Fruit fly (Drosophila melanogaster) whole organism, embryonic: Measurements from ENCODE around the gene CG17752.

Experiments used
- Atf3 ChIP-seq: fragments of 200-800 bp; sonication (Bioruptor generic); optimal IDR thresholded peaks from 3 replicates; lab custom pipeline; 2016; ENCODE audit warnings: missing biosample characterization, missing genetic modification characterization
- CG10209 ChIP-seq: fragments of 200-800 bp; sonication (Bioruptor generic); optimal IDR thresholded peaks from 3 replicates; lab custom pipeline; 2017; ENCODE audit warnings: missing biosample characterization, mild to moderate bottlenecking, missing genetic modification characterization, missing genetic modification reagents
- CG10565 ChIP-seq: fragments of 200-800 bp; sonication (Bioruptor generic); optimal IDR thresholded peaks from 3 replicates; lab custom pipeline; 2016; ENCODE audit warnings: missing biosample characterization, mild to moderate bottlenecking, missing genetic modification characterization
- CG1233 ChIP-seq: fragments of 200-800 bp; sonication (Bioruptor generic); optimal IDR thresholded peaks from 4 replicates; lab custom pipeline; 2018; ENCODE audit warnings: missing biosample characterization, mild to moderate bottlenecking, missing genetic modification characterization
- CG12659 ChIP-seq: fragments of 200-800 bp; sonication (Bioruptor generic); optimal IDR thresholded peaks from 3 replicates; lab custom pipeline; 2017; ENCODE audit warnings: mild to moderate bottlenecking, missing biosample characterization, missing genetic modification reagents, missing genetic modification characterization
- CG17328 ChIP-seq: fragments of 200-800 bp; sonication (Bioruptor generic); IDR thresholded peaks from 2 replicates; pipeline ENCODE4 v1.3.6; 2022; ENCODE audit warnings: missing biosample characterization, missing genetic modification characterization
- CG18599 ChIP-seq: fragments of 200-800 bp; sonication (Bioruptor generic); optimal IDR thresholded peaks from 3 replicates; lab custom pipeline; 2017; ENCODE audit warnings: missing biosample characterization, missing genetic modification characterization, mild to moderate bottlenecking, moderate library complexity, missing genetic modification reagents
- CG31224 ChIP-seq: fragments of 200-800 bp; sonication (Bioruptor generic); IDR thresholded peaks from 2 replicates; pipeline ENCODE4 v1.3.6; 2022; ENCODE audit warnings: missing biosample characterization, missing genetic modification characterization
- CG31388 ChIP-seq: fragments of 200-800 bp; sonication (Bioruptor generic); optimal IDR thresholded peaks from 2 replicates; lab custom pipeline; 2016; ENCODE audit warnings: missing biosample characterization, missing genetic modification characterization
- CG3163 ChIP-seq: fragments of 200-800 bp; sonication (Bioruptor generic); optimal IDR thresholded peaks from 3 replicates; lab custom pipeline; 2016; ENCODE audit warnings: missing biosample characterization, missing genetic modification characterization
- CG4360 ChIP-seq: fragments of 200-800 bp; sonication (Bioruptor generic); IDR thresholded peaks from 2 replicates; pipeline ENCODE4 v1.3.6; 2022; ENCODE audit warnings: missing biosample characterization, missing genetic modification characterization
- CG6175 ChIP-seq: fragments of 200-800 bp; sonication (Bioruptor generic); IDR thresholded peaks from 3 replicates; pipeline ENCODE4 v1.3.6; 2022; ENCODE audit warnings: missing biosample characterization, missing genetic modification characterization
- CG7928 ChIP-seq: fragments of 200-800 bp; sonication (Bioruptor generic); optimal IDR thresholded peaks from 2 replicates; lab custom pipeline; 2017; ENCODE audit warnings: missing biosample characterization, mild to moderate bottlenecking, missing genetic modification characterization
- CG9609 ChIP-seq: fragments of 200-800 bp; sonication (Bioruptor generic); optimal IDR thresholded peaks from 3 replicates; lab custom pipeline; 2016; ENCODE audit warnings: missing biosample characterization, missing genetic modification characterization
- CG9876 ChIP-seq: fragments of 200-800 bp; sonication (Bioruptor generic); optimal IDR thresholded peaks from 2 replicates; lab custom pipeline; 2016; ENCODE audit warnings: missing biosample characterization, missing genetic modification characterization
- CTCF ChIP-seq: fragments of 200-800 bp; sonication (Bioruptor generic); optimal IDR thresholded peaks from 2 replicates; lab custom pipeline; 2017; ENCODE audit warnings: missing biosample characterization, mild to moderate bottlenecking, missing genetic modification characterization, moderate library complexity
- Chrac-16 ChIP-seq: fragments of 200-800 bp; sonication (Bioruptor generic); optimal IDR thresholded peaks from 3 replicates; lab custom pipeline; 2016; ENCODE audit warnings: missing biosample characterization, missing genetic modification characterization
- CkIIα-i1 ChIP-seq: fragments of 200-800 bp; sonication (Bioruptor generic); IDR thresholded peaks from 2 replicates; pipeline ENCODE4 v1.3.6; 2022; ENCODE audit warnings: missing biosample characterization, missing genetic modification characterization
- Dbx ChIP-seq: fragments of 200-800 bp; sonication (Bioruptor generic); IDR thresholded peaks from 3 replicates; pipeline ENCODE4 v1.3.6; 2022; ENCODE audit warnings: missing biosample characterization, missing genetic modification characterization
- Dek ChIP-seq: fragments of 200-800 bp; sonication (Bioruptor generic); optimal IDR thresholded peaks from 3 replicates; lab custom pipeline; 2019; ENCODE audit warnings: missing biosample characterization, mild to moderate bottlenecking, missing genetic modification characterization, moderate library complexity
- Elba2 ChIP-seq: fragments of 200-800 bp; sonication (Bioruptor generic); optimal IDR thresholded peaks from 3 replicates; lab custom pipeline; 2016; ENCODE audit warnings: missing biosample characterization, missing genetic modification characterization
- Fer1 ChIP-seq: fragments of 200-800 bp; sonication (Bioruptor generic); optimal IDR thresholded peaks from 2 replicates; lab custom pipeline; 2017; ENCODE audit warnings: missing biosample characterization, mild to moderate bottlenecking, missing genetic modification characterization
- Fer3 ChIP-seq: fragments of 200-800 bp; sonication (Bioruptor generic); optimal IDR thresholded peaks from 2 replicates; lab custom pipeline; 2018; ENCODE audit warnings: missing biosample characterization, mild to moderate bottlenecking, missing genetic modification characterization, moderate library complexity
- Meics ChIP-seq: fragments of 200-800 bp; sonication (Bioruptor generic); optimal IDR thresholded peaks from 2 replicates; lab custom pipeline; 2017; ENCODE audit warnings: missing biosample characterization, mild to moderate bottlenecking, missing genetic modification characterization
- Nf-YC ChIP-seq: fragments of 200-800 bp; optimal IDR thresholded peaks from 3 replicates; lab custom pipeline; 2019; ENCODE audit warnings: missing biosample characterization, mild to moderate bottlenecking, missing genetic modification characterization, moderate library complexity
- Spps ChIP-seq: fragments of 200-800 bp; sonication (Bioruptor generic); optimal IDR thresholded peaks from 2 replicates; lab custom pipeline; 2018; ENCODE audit warnings: missing biosample characterization, mild to moderate bottlenecking, missing genetic modification characterization
- Ssrp ChIP-seq: fragments of 200-800 bp; sonication (Bioruptor generic); optimal IDR thresholded peaks from 2 replicates; lab custom pipeline; 2018; ENCODE audit warnings: missing biosample characterization, mild to moderate bottlenecking, missing genetic modification characterization, moderate library complexity
- Vsx1 ChIP-seq: fragments of 200-800 bp; sonication (Bioruptor generic); optimal IDR thresholded peaks from 2 replicates; lab custom pipeline; 2017; ENCODE audit warnings: missing biosample characterization, mild to moderate bottlenecking, missing genetic modification characterization, missing genetic modification reagents
- chif ChIP-seq, 2 experiments: fragments of 200-800 bp; sonication (Bioruptor generic); optimal IDR thresholded peaks; 3 replicates each; lab custom pipeline; 2016; ENCODE audit warnings: missing biosample characterization in 2 of 2, missing genetic modification characterization in 2 of 2
- crp ChIP-seq, 2 experiments: fragments of 200-800 bp; sonication (Bioruptor generic); optimal IDR thresholded peaks; 2 replicates in 1 of 2; 3 replicates in 1 of 2; lab custom pipeline; 2017; ENCODE audit warnings: missing biosample characterization in 2 of 2, missing genetic modification characterization in 2 of 2, mild to moderate bottlenecking in 1 of 2, moderate library complexity in 1 of 2
- danr ChIP-seq: fragments of 200-800 bp; sonication (Bioruptor generic); IDR thresholded peaks from 2 replicates; pipeline ENCODE4 v1.3.6; 2022; ENCODE audit warnings: missing biosample characterization, missing genetic modification characterization
- dimm ChIP-seq: fragments of 200-800 bp; sonication (Bioruptor generic); IDR thresholded peaks from 2 replicates; pipeline ENCODE4 v1.3.6; 2022; ENCODE audit warnings: missing biosample characterization, missing genetic modification characterization
- dmrt11E ChIP-seq: fragments of 200-800 bp; sonication (Bioruptor generic); optimal IDR thresholded peaks from 3 replicates; lab custom pipeline; 2018; ENCODE audit warnings: missing biosample characterization, mild to moderate bottlenecking, missing genetic modification characterization, moderate library complexity
- eyg ChIP-seq: fragments of 200-800 bp; sonication (Bioruptor generic); optimal IDR thresholded peaks from 3 replicates; lab custom pipeline; 2016; ENCODE audit warnings: missing biosample characterization, missing genetic modification characterization
- fu2 ChIP-seq: fragments of 200-800 bp; sonication (Bioruptor generic); optimal IDR thresholded peaks from 2 replicates; lab custom pipeline; 2016; ENCODE audit warnings: missing biosample characterization, missing genetic modification characterization
- gce ChIP-seq: fragments of 200-800 bp; sonication (Bioruptor generic); IDR thresholded peaks from 3 replicates; pipeline ENCODE4 v1.3.6; 2022; ENCODE audit warnings: missing biosample characterization, missing genetic modification characterization
- hkb ChIP-seq, 2 experiments: fragments of 200-800 bp in 1 of 2; fragments of >200 bp in 1 of 2; sonication (Bioruptor generic) in 1 of 2; IDR thresholded peaks in 1 of 2; optimal IDR thresholded peaks in 1 of 2; 2 replicates each; pipeline versions ENCODE4 v1.3.6 to Lab custom; 2017 to 2022; ENCODE audit warnings: missing biosample characterization in 1 of 2, missing genetic modification characterization in 1 of 2
- hth ChIP-seq: fragments of >200 bp; optimal IDR thresholded peaks from 2 replicates; lab custom pipeline; 2017; ENCODE audit warnings: inconsistent platforms
- ind ChIP-seq: fragments of 200-800 bp; sonication (Bioruptor generic); optimal IDR thresholded peaks from 3 replicates; lab custom pipeline; 2016; ENCODE audit warnings: missing biosample characterization, missing genetic modification characterization
- jumu ChIP-seq: fragments of 200-800 bp; sonication (Bioruptor generic); optimal IDR thresholded peaks from 3 replicates; lab custom pipeline; 2016; ENCODE audit warnings: missing biosample characterization, missing genetic modification characterization
- luna ChIP-seq: fragments of 200-800 bp; sonication (Bioruptor generic); optimal IDR thresholded peaks from 2 replicates; lab custom pipeline; 2016; ENCODE audit warnings: missing biosample characterization, missing genetic modification characterization
- odd ChIP-seq: fragments of 200-800 bp; sonication (Bioruptor generic); optimal IDR thresholded peaks from 2 replicates; lab custom pipeline; 2017; ENCODE audit warnings: missing biosample characterization, mild to moderate bottlenecking, missing genetic modification characterization
- pho ChIP-seq: fragments of 200-800 bp; sonication (Bioruptor generic); optimal IDR thresholded peaks from 2 replicates; lab custom pipeline; 2016; ENCODE audit warnings: missing biosample characterization, missing genetic modification characterization
- pum ChIP-seq: fragments of 200-800 bp; sonication (Bioruptor generic); optimal IDR thresholded peaks from 2 replicates; lab custom pipeline; 2016; ENCODE audit warnings: missing biosample characterization, missing genetic modification characterization
- ro ChIP-seq: fragments of 200-800 bp; sonication (Bioruptor generic); IDR thresholded peaks from 2 replicates; pipeline ENCODE4 v1.3.6; 2022; ENCODE audit warnings: missing biosample characterization, missing genetic modification characterization
- sisA ChIP-seq: fragments of 200-800 bp; sonication (Bioruptor generic); IDR thresholded peaks from 2 replicates; pipeline ENCODE4 v1.3.6; 2022; ENCODE audit warnings: missing biosample characterization, missing genetic modification characterization
- tgo ChIP-seq: fragments of 200-800 bp; sonication (Bioruptor generic); IDR thresholded peaks from 3 replicates; pipeline ENCODE4 v1.3.6; 2022; ENCODE audit warnings: missing biosample characterization, missing genetic modification characterization
- tio ChIP-seq: fragments of 200-800 bp; sonication (Bioruptor generic); optimal IDR thresholded peaks from 2 replicates; lab custom pipeline; 2017; ENCODE audit warnings: missing biosample characterization, missing genetic modification characterization, inconsistent platforms
- tll ChIP-seq, 2 experiments: fragments of 200-800 bp in 1 of 2; fragments of >200 bp in 1 of 2; sonication (Bioruptor generic) in 1 of 2; optimal IDR thresholded peaks; 2 replicates each; lab custom pipeline; 2017 to 2019; ENCODE audit warnings: missing biosample characterization in 2 of 2, missing genetic modification characterization in 2 of 2, mild to moderate bottlenecking in 1 of 2, moderate library complexity in 1 of 2
- wdn ChIP-seq: fragments of 200-800 bp; sonication (Bioruptor generic); IDR thresholded peaks from 2 replicates; pipeline ENCODE4 v1.3.6; 2022; ENCODE audit warnings: missing biosample characterization, missing genetic modification characterization
- zf30C ChIP-seq: fragments of 200-800 bp; sonication (Bioruptor generic); optimal IDR thresholded peaks from 3 replicates; lab custom pipeline; 2018; ENCODE audit warnings: missing biosample characterization, mild to moderate bottlenecking, missing genetic modification characterization

Gene CG17752

dm6 chr3R:19623606-19624005 lies 13.6 kb downstream of the CG17752 start (continued):
- TF ChIP-seq Chrac-16 (GFP tag; lab: Kevin White, UChicago) (peak; percentile 28), hth (lab: Kevin White, UChicago) (no peak), dmrt11E (tag; lab: Kevin White, UChicago) (no peak), CG3163 (GFP tag; lab: Kevin White, UChicago) (peak; percentile 19), chif (GFP tag; optimal IDR thresholded peaks at IDR 0.05; lab: Kevin White, UChicago) (peak; percentile 21 to 48), Nf-YC (tag; lab: Kevin White, UChicago) (no peak), tio (GFP tag; lab: Kevin White, UChicago) (peak; percentile 30), odd (GFP tag; lab: Kevin White, UChicago) (no peak), CTCF (GFP tag; lab: Kevin White, UChicago) (no peak), fu2 (GFP tag; lab: Kevin White, UChicago) (peak; percentile 48), Atf3 (GFP tag; lab: Kevin White, UChicago) (peak; percentile 44), pum (peak; percentile 44), eyg (no peak), Dek (tag; lab: Kevin White, UChicago) (peak; percentile 33), tgo (GFP tag; lab: Robert Waterston, UW) (peak; percentile 57; the same call in 2 of the 3 replicates), hkb (optimal IDR thresholded peaks at IDR 0.05; lab: Kevin White, UChicago) (no peak), hkb (GFP tag; IDR thresholded peaks at IDR 0.05; lab: Robert Waterston, UW) (peak; percentile 80), CkIIα-i1 (GFP tag; lab: Robert Waterston, UW) (peak; percentile 59; the same call in 1 of the 2 replicates), jumu (GFP tag; lab: Kevin White, UChicago) (peak; percentile 18), CG10209 (GFP tag; lab: Kevin White, UChicago) (peak; percentile 34), CG18599 (GFP tag; lab: Kevin White, UChicago) (peak; percentile 55), sisA (GFP tag; lab: Robert Waterston, UW) (peak; percentile 74), ind (GFP tag; lab: Kevin White, UChicago) (peak; percentile 69), wdn (GFP tag; lab: Robert Waterston, UW) (peak; percentile 65; the same call in 1 of the 2 replicates), Fer3 (tag; lab: Kevin White, UChicago) (peak; percentile 47), CG7928 (GFP tag; lab: Kevin White, UChicago) (no peak), Vsx1 (GFP tag; lab: Kevin White, UChicago) (peak; percentile 44), luna (no peak), CG31224 (0 out of 2 replicates have a peak, but pooled peaks have one; percentile 36), Dbx (peak; percentile 55; the same call in 1 of the 3 replicates), pho (GFP tag; lab: Kevin White, UChicago) (peak; percentile 60), CG6175 (GFP tag; lab: Robert Waterston, UW) (no peak), dimm (GFP tag; lab: Robert Waterston, UW) (0 out of 2 replicates have a peak, but pooled peaks have one; percentile 33), danr (GFP tag; lab: Robert Waterston, UW) (0 out of 2 replicates have a peak, but pooled peaks have one; percentile 31), CG12659 (GFP tag; lab: Kevin White, UChicago) (peak; percentile 33), CG9876 (peak; percentile 15), ro (GFP tag; lab: Robert Waterston, UW) (0 out of 2 replicates have a peak, but pooled peaks have one; percentile 17), CG9609 (GFP tag; lab: Kevin White, UChicago) (peak; percentile 25), CG17328 (GFP tag; lab: Robert Waterston, UW) (peak; percentile 57; the same call in 1 of the 2 replicates), gce (GFP tag; lab: Robert Waterston, UW) (0 out of 3 replicates have a peak, but pooled peaks have one; percentile 21), CG31388 (peak; percentile 28), CG1233 (peak; percentile 43), Elba2 (no peak), crp (GFP tag; optimal IDR thresholded peaks at IDR 0.05; lab: Kevin White, UChicago) (no peak), Fer1 (GFP tag; lab: Kevin White, UChicago) (peak; percentile 15), Spps (tag; lab: Kevin White, UChicago) (no peak), CG4360 (GFP tag; lab: Robert Waterston, UW) (no peak), zf30C (GFP tag; lab: Kevin White, UChicago) (no peak), tll (GFP tag; optimal IDR thresholded peaks at IDR 0.05; lab: Kevin White, UChicago) (peak in 1 of 2 experiments; percentile 8), Meics (GFP tag; lab: Kevin White, UChicago) (peak; percentile 43), Ssrp (peak; percentile 38), CG10565 (GFP tag; lab: Kevin White, UChicago) (no peak)
